Fruit fly (Drosophila melanogaster): Measurements from ENCODE around the gene spartin.

spartin gene

dm6 chr3R:4658991-4659933 lies 4.7 kb downstream of the spartin start, which contains the start of gene smash (continued):
- peak in 1 of 2 experiments; percentile 98 for TF ChIP-seq Pdp1 (GFP tag; optimal IDR thresholded peaks at IDR 0.05)
- no peak for TF ChIP-seq CG18476 (GFP tag; optimal IDR thresholded peaks at IDR 0.05)
- TF ChIP-seq her (GFP tag; optimal IDR thresholded peaks at IDR 0.05): peak; percentile 65
- TF ChIP-seq Dbx (GFP tag; IDR thresholded peaks at IDR 0.05): peak; percentile 64; the same call in 2 of the 3 replicates
- peak; percentile 3 for TF ChIP-seq CG7745 (tag; optimal IDR thresholded peaks at IDR 0.05)
- peak; percentile 54 for TF ChIP-seq MBD-R2 (GFP tag; IDR thresholded peaks at IDR 0.05)
- peak; percentile 24 for TF ChIP-seq Dad (GFP tag; optimal IDR thresholded peaks at IDR 0.05)
- TF ChIP-seq CG8089 (GFP tag; optimal IDR thresholded peaks at IDR 0.05): peak; percentile 6
- peak; percentile 12 for TF ChIP-seq CG7839 (tag; optimal IDR thresholded peaks at IDR 0.05)
- TF ChIP-seq CG15011 (GFP tag; optimal IDR thresholded peaks at IDR 0.05): peak; percentile 10
- TF ChIP-seq mam (GFP tag; optimal IDR thresholded peaks at IDR 0.05): no peak
- TF ChIP-seq cwo (GFP tag; optimal IDR thresholded peaks at IDR 0.05): peak; percentile 43

dm6 chr3R:4659934-4660353 lies 5.3 kb downstream of the spartin start:
- no peak for TF ChIP-seq CG14050 (GFP tag; IDR thresholded peaks at IDR 0.05)
- TF ChIP-seq hth (optimal IDR thresholded peaks at IDR 0.05): no peak
- no peak for TF ChIP-seq CG6813 (GFP tag; optimal IDR thresholded peaks at IDR 0.05)
- TF ChIP-seq CG11695 (GFP tag; IDR thresholded peaks at IDR 0.05): 0 out of 3 replicates have a peak, but pooled peaks have one; percentile 22
- no peak for TF ChIP-seq CG5245 (GFP tag; optimal IDR thresholded peaks at IDR 0.05)
- TF ChIP-seq sens-2 (GFP tag; IDR thresholded peaks at IDR 0.05): no peak
- TF ChIP-seq sisA (GFP tag; IDR thresholded peaks at IDR 0.05): no peak
- no peak for TF ChIP-seq CG18619 (GFP tag; optimal IDR thresholded peaks at IDR 0.05)
- TF ChIP-seq CG15514 (GFP tag; optimal IDR thresholded peaks at IDR 0.05): no peak
- TF ChIP-seq CG7839 (tag; optimal IDR thresholded peaks at IDR 0.05): no peak
- no peak for TF ChIP-seq disco-r (GFP tag; optimal IDR thresholded peaks at IDR 0.05)
- TF ChIP-seq psq (GFP tag; optimal IDR thresholded peaks at IDR 0.05): no peak
- TF ChIP-seq fu2 (GFP tag; optimal IDR thresholded peaks at IDR 0.05): no peak
- no peak for TF ChIP-seq Hr51 (GFP tag; optimal IDR thresholded peaks at IDR 0.05)
- no peak for TF ChIP-seq bbx (GFP tag; IDR thresholded peaks at IDR 0.05; ENCODE audit: partially characterized antibody)
- TF ChIP-seq BtbVII (GFP tag; optimal IDR thresholded peaks at IDR 0.05): no peak
- TF ChIP-seq mld (GFP tag; IDR thresholded peaks at IDR 0.05; ENCODE audit: partially characterized antibody): no peak
- TF ChIP-seq CG9727 (GFP tag; optimal IDR thresholded peaks at IDR 0.05): no peak
- TF ChIP-seq PHDP (tag; optimal IDR thresholded peaks at IDR 0.05): no peak
- TF ChIP-seq Deaf1 (tag; optimal IDR thresholded peaks at IDR 0.05): no peak
- no peak for TF ChIP-seq jigr1 (GFP tag; IDR thresholded peaks at IDR 0.05)
- TF ChIP-seq CG14860 (GFP tag; IDR thresholded peaks at IDR 0.05; ENCODE audit: partially characterized antibody): 0 out of 3 replicates have a peak, but pooled peaks have one; percentile 1
- TF ChIP-seq usp (GFP tag; optimal IDR thresholded peaks at IDR 0.05): no peak
- no peak for TF ChIP-seq H2.0 (GFP tag; IDR thresholded peaks at IDR 0.05)
- peak; percentile 15 for TF ChIP-seq Meics (GFP tag; optimal IDR thresholded peaks at IDR 0.05)
- no peak for TF ChIP-seq ash1 (GFP tag; optimal IDR thresholded peaks at IDR 0.05)
- TF ChIP-seq Aef1 (GFP tag; IDR thresholded peaks at IDR 0.05): no peak
- TF ChIP-seq kay (GFP tag; optimal IDR thresholded peaks at IDR 0.05): no peak
- TF ChIP-seq CG9876 (GFP tag; optimal IDR thresholded peaks at IDR 0.05): no peak
- TF ChIP-seq Taf1 (GFP tag; IDR thresholded peaks at IDR 0.05): no peak
- TF ChIP-seq CG2678 (tag; optimal IDR thresholded peaks at IDR 0.05): peak; percentile 14
- peak; percentile 8 for TF ChIP-seq ATbp (GFP tag; optimal IDR thresholded peaks at IDR 0.05)
- no peak for TF ChIP-seq row (GFP tag; IDR thresholded peaks at IDR 0.05)
- peak; percentile 9; the same call in 1 of the 3 replicates for TF ChIP-seq ci (GFP tag; IDR thresholded peaks at IDR 0.05)
- TF ChIP-seq Blimp-1 (GFP tag; optimal IDR thresholded peaks at IDR 0.05): no peak
- TF ChIP-seq CG17186 (GFP tag; optimal IDR thresholded peaks at IDR 0.05): no peak

Data from whole organism, embryonic.